Worm (Caenorhabditis elegans) whole organism, midembryonic: ENCODE results near the gene srg-61.

Source experiments
- T22C8.4 ChIP-seq: fragments of 200-800 bp; sonication (Bioruptor generic); IDR thresholded peaks from 2 replicates; pipeline ENCODE4 v1.3.6; 2022; ENCODE audit warnings: missing genetic modification characterization, missing compliant biosample characterization
- cog-1 ChIP-seq: sonication (generic microtip); optimal IDR thresholded peaks from 2 replicates; lab custom pipeline; 2016; ENCODE audit warnings: missing genetic modification characterization, missing compliant biosample characterization
- flt-1 ChIP-seq: fragments of 200-800 bp; sonication (Bioruptor generic); IDR thresholded peaks from 2 replicates; pipeline ENCODE4 v1.3.6; 2022; ENCODE audit warnings: missing genetic modification characterization, missing compliant biosample characterization
- klf-2 ChIP-seq: fragments of 200-800 bp; sonication (Bioruptor generic); conservative IDR thresholded peaks from 2 replicates; pipeline ENCODE4 v1.3.6; 2022; ENCODE audit warnings: missing genetic modification reagents, missing genetic modification characterization, missing compliant biosample characterization
- med-1 ChIP-seq: sonication (generic microtip); optimal IDR thresholded peaks from 2 replicates; lab custom pipeline; 2017; ENCODE audit warnings: missing genetic modification characterization, mild to moderate bottlenecking, missing compliant biosample characterization, antibody characterized with exemption, missing genetic modification reagents; ENCODE audit not compliant: insufficient read depth
- ref-1 ChIP-seq: fragments of 200-800 bp; sonication (Bioruptor generic); conservative IDR thresholded peaks from 2 replicates; pipeline ENCODE4 v1.3.6; 2022; ENCODE audit warnings: missing genetic modification reagents, missing genetic modification characterization, missing compliant biosample characterization
- tab-1 ChIP-seq: fragments of 200-800 bp; sonication (Bioruptor generic); IDR thresholded peaks from 2 replicates; pipeline ENCODE4 v1.3.6; 2022; ENCODE audit warnings: missing genetic modification characterization, missing compliant biosample characterization
- ztf-23 ChIP-seq: fragments of 200-800 bp; sonication (Bioruptor generic); IDR thresholded peaks from 2 replicates; pipeline ENCODE4 v1.3.6; 2022; ENCODE audit warnings: missing genetic modification reagents, missing genetic modification characterization, missing compliant biosample characterization
- ztf-29 ChIP-seq: fragments of 200-800 bp; sonication (Bioruptor generic); IDR thresholded peaks from 2 replicates; pipeline ENCODE4 v1.3.6; 2022; ENCODE audit warnings: missing genetic modification reagents, missing genetic modification characterization, missing compliant biosample characterization

Gene srg-61

DNA sequence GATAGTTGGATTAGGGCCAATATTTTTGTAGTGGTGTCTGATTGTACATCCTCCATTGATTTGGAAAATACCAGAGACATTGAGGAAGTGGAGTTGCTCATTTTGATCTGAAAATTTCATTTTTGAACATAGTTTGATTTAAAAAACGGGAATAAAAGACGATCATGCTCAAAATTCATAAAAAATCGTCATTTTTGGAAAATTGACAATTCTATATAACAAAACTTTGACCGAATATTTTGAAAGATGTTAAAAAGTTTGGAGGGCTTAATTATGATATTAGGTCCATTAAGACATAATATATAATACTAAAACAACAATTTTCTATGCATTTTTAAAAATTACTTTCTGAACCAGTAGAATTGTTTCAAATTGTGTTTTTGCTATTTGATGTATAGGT, 19.3 kb upstream of the srg-61 start, which contains the start of gene srg-58:
Gene srg-58, minus strand, starts transcription at position 101 of the 400 bp plus-strand sequence.
- TF ChIP-seq tab-1 (GFP tag; lab: Robert Waterston, UW) (no peak), med-1 (GFP tag; lab: Kevin White, UChicago) (no peak), cog-1 (no peak), T22C8.4 (GFP tag; lab: Robert Waterston, UW) (no peak), ztf-23 (GFP tag; lab: Robert Waterston, UW) (no peak), flt-1 (GFP tag; lab: Robert Waterston, UW) (no peak), klf-2 (no peak), ztf-29 (GFP tag; lab: Robert Waterston, UW) (no peak), ref-1 (GFP tag; lab: Robert Waterston, UW) (no peak)

DNA sequence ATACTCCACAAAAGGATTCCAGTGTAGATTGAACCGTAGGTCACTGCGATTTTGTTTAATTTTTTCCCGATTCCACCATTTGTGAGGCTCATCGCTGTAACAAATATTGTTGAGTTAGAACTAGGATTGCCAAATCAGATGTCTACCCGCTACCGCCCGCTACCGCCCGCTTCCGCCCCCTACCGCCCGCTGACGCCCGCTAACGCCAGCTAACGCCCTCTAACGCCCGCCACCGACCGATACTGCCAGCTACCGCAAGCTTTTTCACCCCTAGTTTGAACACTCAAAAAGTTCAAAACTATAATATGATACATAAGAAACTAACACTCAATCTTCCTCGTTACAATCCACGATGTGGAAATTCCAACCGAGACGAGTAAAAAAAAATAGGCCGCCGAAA, 18.3 kb upstream of the srg-61 start:
- TF ChIP-seq tab-1 (GFP tag; lab: Robert Waterston, UW) (0 out of 2 replicates have a peak, but pooled peaks have one; percentile 39), med-1 (GFP tag; lab: Kevin White, UChicago) (no peak), klf-2 (0 out of 2 replicates have a peak, but pooled peaks have one; percentile 11)

DNA sequence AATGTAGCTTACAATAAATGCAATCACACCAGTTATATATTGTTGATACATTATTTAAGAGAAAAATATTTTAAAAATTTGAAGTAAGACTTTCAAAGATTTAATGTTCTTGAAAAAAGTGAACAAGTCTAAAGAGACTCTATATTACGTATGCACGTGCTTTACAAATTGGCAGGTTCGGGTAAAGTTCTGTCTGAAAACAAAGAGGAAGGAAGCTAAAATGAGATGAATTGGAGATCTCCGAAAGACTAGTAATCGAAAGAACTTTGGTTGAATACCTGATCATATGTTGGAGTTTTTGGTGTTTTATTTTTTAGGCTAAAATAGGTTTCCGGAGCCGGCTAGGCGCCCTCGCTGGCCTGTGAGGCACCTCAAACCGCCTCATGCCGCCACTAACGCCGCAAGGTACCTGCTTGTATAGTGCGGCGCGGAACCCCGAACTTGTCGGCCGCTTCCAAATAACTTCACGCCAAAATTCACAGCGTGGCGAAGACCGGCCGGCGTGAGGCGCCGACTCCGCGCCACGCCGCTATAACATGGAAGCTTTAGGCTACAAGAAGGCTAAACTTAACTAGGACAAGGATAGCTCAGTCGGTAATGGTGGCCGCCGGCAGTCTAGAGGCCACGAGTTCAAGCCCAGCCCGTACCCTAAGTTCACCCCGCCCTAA, 17.2 kb upstream of the srg-61 start, which contains the start of gene srx-28:
Gene srx-28, minus strand, starts transcription at position 51 of the 668 bp plus-strand sequence.
- TF ChIP-seq tab-1 (GFP tag; lab: Robert Waterston, UW), result no peak
- no peak for TF ChIP-seq cog-1
- TF ChIP-seq ztf-23 (GFP tag; lab: Robert Waterston, UW), result no peak
- TF ChIP-seq med-1 (GFP tag; lab: Kevin White, UChicago), result no peak
- TF ChIP-seq T22C8.4 (GFP tag; lab: Robert Waterston, UW), result no peak
- no peak for TF ChIP-seq ref-1 (GFP tag; lab: Robert Waterston, UW)
- TF ChIP-seq flt-1 (GFP tag; lab: Robert Waterston, UW), result no peak

DNA sequence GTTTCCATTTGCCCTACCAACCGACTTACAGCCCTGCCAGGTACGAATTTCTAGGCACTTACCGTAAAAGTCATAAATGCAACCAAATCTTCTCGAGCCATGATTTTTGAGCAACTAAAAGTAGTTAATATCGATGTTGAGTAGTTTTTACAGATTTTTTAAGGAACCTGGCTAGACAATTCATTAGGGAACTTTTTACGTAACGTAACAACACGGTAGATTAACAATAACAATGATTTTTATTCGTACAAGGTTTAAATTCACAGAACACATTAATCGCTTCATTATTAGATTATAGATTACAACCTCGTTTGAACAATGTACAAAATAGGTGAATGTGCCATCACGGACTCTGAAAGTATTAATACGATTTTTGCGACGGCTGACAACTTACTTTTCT, 12.9 kb upstream of the srg-61 start, which contains the start of gene srx-26:
Gene srx-26, minus strand, starts transcription at position 101 of the 400 bp plus-strand sequence.
- TF ChIP-seq med-1 (GFP tag; lab: Kevin White, UChicago) (no peak), ref-1 (GFP tag; lab: Robert Waterston, UW) (no peak), ztf-23 (GFP tag; lab: Robert Waterston, UW) (no peak), cog-1 (no peak), T22C8.4 (GFP tag; lab: Robert Waterston, UW) (no peak)

DNA sequence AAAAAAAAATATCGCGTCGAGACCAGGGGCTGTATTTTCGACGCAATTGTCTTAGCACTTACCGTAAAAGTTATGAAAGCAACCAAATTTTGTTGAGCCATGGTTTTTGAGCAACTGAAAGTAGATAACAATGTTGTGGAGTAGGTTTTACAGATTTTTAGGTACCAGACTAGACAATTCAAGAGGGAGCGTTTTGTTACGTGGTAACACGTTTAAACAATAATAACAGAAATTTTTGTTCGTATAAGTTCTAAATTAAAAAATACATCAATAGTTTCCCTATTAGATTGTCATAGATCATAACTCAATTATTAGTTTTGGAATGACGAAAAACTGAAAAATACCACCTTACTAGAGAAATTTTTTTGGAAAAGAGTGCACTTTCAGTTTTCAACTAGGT, 9.9 kb upstream of the srg-61 start, which contains the start of gene srx-24:
Gene srx-24, minus strand, starts transcription at position 101 of the 400 bp plus-strand sequence.
- no peak for TF ChIP-seq klf-2
- no peak for TF ChIP-seq T22C8.4 (GFP tag; lab: Robert Waterston, UW)
- TF ChIP-seq ztf-29 (GFP tag; lab: Robert Waterston, UW), result no peak

DNA sequence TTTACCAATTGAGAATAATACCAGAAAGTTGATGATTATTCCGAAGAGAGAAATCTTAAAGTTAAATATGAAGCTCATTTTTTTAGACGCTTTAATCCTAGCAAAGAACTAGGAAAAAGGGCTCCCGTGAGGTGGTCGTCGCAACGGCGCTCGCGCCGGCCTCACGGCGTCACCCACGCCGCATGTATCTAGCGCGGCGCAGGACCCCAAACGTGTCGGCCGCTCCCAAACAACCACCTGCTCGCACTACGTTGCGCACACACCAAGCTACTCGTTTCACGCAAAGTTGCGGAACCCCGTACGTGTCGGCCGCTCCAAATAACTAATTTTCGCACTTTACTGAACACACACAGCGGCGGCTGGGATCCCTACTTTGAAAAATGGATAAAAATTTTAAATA, 6.3 kb upstream of the srg-61 start:
- no peak for TF ChIP-seq tab-1 (GFP tag; lab: Robert Waterston, UW)
- no peak for TF ChIP-seq ref-1 (GFP tag; lab: Robert Waterston, UW)
- no peak for TF ChIP-seq ztf-23 (GFP tag; lab: Robert Waterston, UW)
- TF ChIP-seq T22C8.4 (GFP tag; lab: Robert Waterston, UW), result no peak
- TF ChIP-seq med-1 (GFP tag; lab: Kevin White, UChicago), result no peak
- TF ChIP-seq cog-1, result no peak
- TF ChIP-seq flt-1 (GFP tag; lab: Robert Waterston, UW), result no peak
- TF ChIP-seq ztf-29 (GFP tag; lab: Robert Waterston, UW), result no peak
- no peak for TF ChIP-seq klf-2

DNA sequence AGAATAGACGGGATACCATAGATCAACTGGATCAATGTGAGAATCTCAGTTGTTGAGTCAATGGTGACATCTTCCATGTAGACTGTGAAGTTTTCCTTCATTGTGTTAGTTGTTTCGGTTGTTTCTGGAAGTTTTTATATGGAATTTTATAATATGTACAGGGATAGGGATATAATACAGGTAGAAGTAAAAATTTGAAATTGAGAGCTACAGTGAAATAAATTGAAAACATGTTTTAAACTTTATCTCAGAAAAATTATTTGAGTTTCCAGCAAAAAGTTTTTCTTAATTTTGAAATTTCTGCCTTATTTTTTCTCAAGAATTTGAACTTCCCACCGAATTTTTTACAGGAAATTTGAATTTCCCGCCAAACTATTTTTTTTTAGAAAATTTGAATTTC, 2.2 kb upstream of the srg-61 start, which contains the start of gene srg-62:
Gene srg-62, minus strand, starts transcription at position 101 of the 400 bp plus-strand sequence.
- TF ChIP-seq ztf-23 (GFP tag; lab: Robert Waterston, UW), result no peak
- no peak for TF ChIP-seq med-1 (GFP tag; lab: Kevin White, UChicago)
- no peak for TF ChIP-seq flt-1 (GFP tag; lab: Robert Waterston, UW)
- no peak for TF ChIP-seq klf-2
- TF ChIP-seq ref-1 (GFP tag; lab: Robert Waterston, UW), result no peak
- no peak for TF ChIP-seq tab-1 (GFP tag; lab: Robert Waterston, UW)
- no peak for TF ChIP-seq T22C8.4 (GFP tag; lab: Robert Waterston, UW)
- no peak for TF ChIP-seq cog-1
- TF ChIP-seq ztf-29 (GFP tag; lab: Robert Waterston, UW), result no peak

DNA sequence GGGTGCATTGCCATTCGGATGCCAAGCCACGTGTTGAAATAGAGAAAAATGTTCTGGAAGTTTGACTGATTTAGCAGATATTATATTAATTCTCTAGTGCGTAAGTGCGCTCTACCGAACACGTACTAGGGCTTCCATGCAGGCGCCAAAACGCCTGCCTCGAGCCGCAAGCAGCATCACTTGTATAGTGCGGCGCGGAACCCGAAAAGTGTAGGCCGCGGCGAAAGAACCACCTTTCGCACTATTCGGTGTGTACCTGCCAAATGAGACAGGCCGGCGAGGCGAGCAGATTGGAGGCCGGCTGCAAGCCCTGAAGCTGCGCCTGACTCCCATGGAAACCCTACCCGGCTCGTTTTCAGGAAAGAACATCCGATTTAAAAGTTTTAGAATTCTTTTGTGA, 521 bp downstream of the srg-61 start:
- TF ChIP-seq flt-1 (GFP tag; lab: Robert Waterston, UW), result 0 out of 2 replicates have a peak, but pooled peaks have one; percentile 14
- TF ChIP-seq ref-1 (GFP tag; lab: Robert Waterston, UW), result no peak

DNA sequence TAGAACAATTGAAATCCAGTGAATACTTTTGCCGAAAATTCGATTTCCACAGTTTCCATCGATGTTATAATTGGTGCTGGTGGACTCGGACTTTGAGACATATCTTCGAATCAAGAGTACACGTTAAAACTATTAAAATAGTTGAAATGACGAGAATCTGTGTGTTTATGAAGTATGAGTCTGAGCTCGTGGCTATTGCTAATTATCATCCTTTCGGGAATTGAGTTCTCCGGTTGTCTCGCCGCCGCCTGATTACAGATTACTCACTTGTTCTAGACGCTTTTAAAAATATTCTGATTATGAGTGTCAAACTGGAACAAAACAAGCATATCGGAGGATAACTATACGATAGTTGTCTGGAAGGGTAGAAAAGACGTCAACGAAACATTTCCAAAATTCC, 2.0 kb downstream of the srg-61 start, which contains the start of gene srg-56:
Gene srg-56, minus strand, starts transcription at position 101 of the 400 bp plus-strand sequence.
- TF ChIP-seq ztf-29 (GFP tag; lab: Robert Waterston, UW), result no peak
- no peak for TF ChIP-seq cog-1
- no peak for TF ChIP-seq ref-1 (GFP tag; lab: Robert Waterston, UW)
- TF ChIP-seq tab-1 (GFP tag; lab: Robert Waterston, UW), result no peak
- TF ChIP-seq ztf-23 (GFP tag; lab: Robert Waterston, UW), result no peak
- TF ChIP-seq flt-1 (GFP tag; lab: Robert Waterston, UW), result no peak
- no peak for TF ChIP-seq med-1 (GFP tag; lab: Kevin White, UChicago)
- TF ChIP-seq T22C8.4 (GFP tag; lab: Robert Waterston, UW), result no peak
- no peak for TF ChIP-seq klf-2

DNA sequence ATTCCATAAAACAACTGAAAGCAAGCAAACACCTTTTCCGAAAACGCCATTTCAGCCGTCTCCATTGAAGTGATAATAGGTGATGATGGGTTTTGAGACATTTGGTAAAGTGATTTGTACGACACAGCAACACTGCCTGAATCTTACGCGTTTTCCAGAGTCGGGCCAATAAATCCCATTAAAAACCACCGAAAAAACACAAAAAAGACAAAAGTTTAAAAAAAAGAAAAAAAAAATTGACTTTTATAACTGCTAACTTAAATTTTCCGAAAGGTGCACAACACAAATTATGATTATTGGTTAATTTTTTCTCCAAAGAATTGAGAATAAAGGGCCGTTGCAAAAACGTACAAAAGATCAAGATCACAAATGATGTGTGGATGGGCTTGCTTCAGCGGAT, 5.8 kb downstream of the srg-61 start, which contains the start of gene srg-57:
Gene srg-57, minus strand, starts transcription at position 101 of the 400 bp plus-strand sequence.
- no peak for TF ChIP-seq tab-1 (GFP tag; lab: Robert Waterston, UW)
- TF ChIP-seq T22C8.4 (GFP tag; lab: Robert Waterston, UW), result no peak
- no peak for TF ChIP-seq ref-1 (GFP tag; lab: Robert Waterston, UW)
- no peak for TF ChIP-seq flt-1 (GFP tag; lab: Robert Waterston, UW)
- no peak for TF ChIP-seq med-1 (GFP tag; lab: Kevin White, UChicago)
- no peak for TF ChIP-seq ztf-23 (GFP tag; lab: Robert Waterston, UW)
- TF ChIP-seq ztf-29 (GFP tag; lab: Robert Waterston, UW), result no peak
- no peak for TF ChIP-seq cog-1
- no peak for TF ChIP-seq klf-2
